Fruit fly (Drosophila melanogaster) whole organism: Measurements from ENCODE around the gene CG5326.

Experiments
- CG8478 ChIP-seq: fragments of >200 bp; optimal IDR thresholded peaks from 2 replicates; lab custom pipeline; 2018; ENCODE audit warnings: inconsistent platforms
- Dll ChIP-seq: fragments of >200 bp; optimal IDR thresholded peaks from 2 replicates; lab custom pipeline; 2017
- EcR ChIP-seq, 2 experiments: fragments of >200 bp; optimal IDR thresholded peaks; 2 replicates each; lab custom pipeline; 2017; ENCODE audit warnings: missing biosample characterization in 2 of 2, missing genetic modification characterization in 2 of 2, missing genetic modification reagents in 2 of 2
- usp ChIP-seq: fragments of >200 bp; optimal IDR thresholded peaks from 2 replicates; lab custom pipeline; 2017; ENCODE audit warnings: missing biosample characterization, missing genetic modification characterization, mixed read lengths

dm6 chr3R:22589311-22589710, 49.6 kb upstream of the CG5326 start:
- no peak for TF ChIP-seq usp
- TF ChIP-seq EcR (GFP tag; optimal IDR thresholded peaks at IDR 0.05; lab: Kevin White, UChicago) = no peak
- no peak for TF ChIP-seq CG8478
- TF ChIP-seq Dll (lab: Kevin White, UChicago) = no peak
